Worm (Caenorhabditis elegans) whole organism, L3 larva: ENCODE results near the gene frm-5.1.

Experiments
- ceh-9 ChIP-seq: sonication (generic microtip); optimal IDR thresholded peaks from 2 replicates; lab custom pipeline; 2018; ENCODE audit warnings: missing biosample characterization, missing genetic modification characterization
- elt-2 ChIP-seq: sonication (generic microtip); optimal IDR thresholded peaks from 2 replicates; lab custom pipeline; 2016; ENCODE audit warnings: missing genetic modification reagents, mild to moderate bottlenecking, missing genetic modification characterization, missing compliant biosample characterization
- fos-1 ChIP-seq: fragments of 150-350 bp; optimal IDR thresholded peaks from 2 replicates; lab custom pipeline; 2014; ENCODE audit warnings: missing biosample characterization, missing genetic modification characterization
- lin-15B ChIP-seq: fragments of 150-350 bp; optimal IDR thresholded peaks from 2 replicates; lab custom pipeline; 2014; ENCODE audit warnings: missing biosample characterization, missing genetic modification characterization
- nhr-25 ChIP-seq: sonication (generic microtip); optimal IDR thresholded peaks from 2 replicates; lab custom pipeline; 2017; ENCODE audit warnings: missing biosample characterization, missing genetic modification characterization
- nhr-77 ChIP-seq: fragments of 150-350 bp; optimal IDR thresholded peaks from 2 replicates; lab custom pipeline; 2014; ENCODE audit warnings: missing biosample characterization, missing genetic modification characterization
- snpc-4 ChIP-seq: fragments of 150-350 bp; optimal IDR thresholded peaks from 2 replicates; lab custom pipeline; 2014; ENCODE audit warnings: missing biosample characterization, missing genetic modification characterization

ce11 chrIV:53539-53938, 4.9 kb upstream of the frm-5.1 start, which contains the start of gene T05C7.4:
- TF ChIP-seq ceh-9 (tag; lab: Kevin White, UChicago) (no peak), nhr-77 (tag; lab: Kevin White, UChicago) (no peak), snpc-4 (tag; lab: Kevin White, UChicago) (no peak), nhr-25 (tag; lab: Kevin White, UChicago) (no peak), elt-2 (tag; lab: Kevin White, UChicago) (no peak), fos-1 (tag; lab: Kevin White, UChicago) (no peak), lin-15B (tag; lab: Kevin White, UChicago) (no peak)
